Fruit fly (Drosophila melanogaster) whole organism, embryonic: ENCODE results near the gene loqs.

Experiments
- Ada2b ChIP-seq: fragments of 200-800 bp; sonication (Bioruptor generic); IDR thresholded peaks from 2 replicates; pipeline ENCODE4 v1.3.6; 2022; ENCODE audit warnings: missing biosample characterization, missing genetic modification characterization
- Atf3 ChIP-seq: fragments of 200-800 bp; sonication (Bioruptor generic); optimal IDR thresholded peaks from 3 replicates; lab custom pipeline; 2016; ENCODE audit warnings: missing biosample characterization, missing genetic modification characterization
- Bdp1 ChIP-seq: fragments of 200-800 bp; sonication (Bioruptor generic); optimal IDR thresholded peaks from 3 replicates; lab custom pipeline; 2016; ENCODE audit warnings: missing biosample characterization, missing genetic modification characterization
- CG10147 ChIP-seq: fragments of 200-800 bp; sonication (Bioruptor generic); optimal IDR thresholded peaks from 2 replicates; lab custom pipeline; 2019; ENCODE audit warnings: missing biosample characterization, mild to moderate bottlenecking, missing genetic modification characterization, moderate library complexity
- CG10267 ChIP-seq: fragments of 200-800 bp; sonication (Bioruptor generic); optimal IDR thresholded peaks from 2 replicates; lab custom pipeline; 2018; ENCODE audit warnings: missing biosample characterization, mild to moderate bottlenecking, missing genetic modification characterization, moderate library complexity
- CG10366 ChIP-seq: fragments of 200-800 bp; sonication (Bioruptor generic); IDR thresholded peaks from 2 replicates; pipeline ENCODE4 v1.3.6; 2022; ENCODE audit warnings: missing biosample characterization, missing genetic modification characterization
- CG12236 ChIP-seq: fragments of 200-800 bp; sonication (Bioruptor generic); optimal IDR thresholded peaks from 2 replicates; lab custom pipeline; 2016; ENCODE audit warnings: missing biosample characterization, missing genetic modification characterization
- CG13296 ChIP-seq: fragments of 200-800 bp; sonication (Bioruptor generic); optimal IDR thresholded peaks from 3 replicates; lab custom pipeline; 2018; ENCODE audit warnings: missing biosample characterization, mild to moderate bottlenecking, missing genetic modification characterization
- CG14014 ChIP-seq: fragments of 200-800 bp; sonication (Bioruptor generic); IDR thresholded peaks from 2 replicates; pipeline ENCODE4 v1.3.6; 2022; ENCODE audit warnings: missing biosample characterization, missing genetic modification characterization
- CG14667 ChIP-seq: fragments of 200-800 bp; sonication (Bioruptor generic); IDR thresholded peaks from 2 replicates; pipeline ENCODE4 v1.3.6; 2022; ENCODE audit warnings: missing biosample characterization, missing genetic modification characterization
- CG15011 ChIP-seq: fragments of 200-800 bp; sonication (Bioruptor generic); optimal IDR thresholded peaks from 3 replicates; lab custom pipeline; 2018; ENCODE audit warnings: missing biosample characterization, mild to moderate bottlenecking, missing genetic modification characterization
- CG15514 ChIP-seq: fragments of 200-800 bp; sonication (Bioruptor generic); optimal IDR thresholded peaks from 3 replicates; lab custom pipeline; 2017; ENCODE audit warnings: missing biosample characterization, missing genetic modification characterization, mild to moderate bottlenecking, moderate library complexity, missing genetic modification reagents
- CG2199 ChIP-seq: fragments of 200-800 bp; sonication (Bioruptor generic); IDR thresholded peaks from 3 replicates; pipeline ENCODE4 v1.3.6; 2022; ENCODE audit warnings: missing biosample characterization, missing genetic modification characterization
- CG4282 ChIP-seq: fragments of 200-800 bp; sonication (Bioruptor generic); optimal IDR thresholded peaks from 2 replicates; lab custom pipeline; 2016; ENCODE audit warnings: missing biosample characterization, missing genetic modification characterization
- CG4707 ChIP-seq: fragments of 200-800 bp; sonication (Bioruptor generic); optimal IDR thresholded peaks from 2 replicates; lab custom pipeline; 2018; ENCODE audit warnings: missing biosample characterization, mild to moderate bottlenecking, missing genetic modification characterization, moderate library complexity
- CG6689 ChIP-seq: fragments of 200-800 bp; sonication (Bioruptor generic); IDR thresholded peaks from 2 replicates; pipeline ENCODE4 v1.3.6; 2022; ENCODE audit warnings: missing biosample characterization, missing genetic modification characterization
- CG7745 ChIP-seq: fragments of 200-800 bp; sonication (Bioruptor generic); optimal IDR thresholded peaks from 2 replicates; lab custom pipeline; 2018; ENCODE audit warnings: missing biosample characterization, mild to moderate bottlenecking, missing genetic modification characterization, moderate library complexity
- CG7928 ChIP-seq: fragments of 200-800 bp; sonication (Bioruptor generic); optimal IDR thresholded peaks from 2 replicates; lab custom pipeline; 2017; ENCODE audit warnings: missing biosample characterization, mild to moderate bottlenecking, missing genetic modification characterization
- CG7987 ChIP-seq: fragments of 200-800 bp; sonication (Bioruptor generic); optimal IDR thresholded peaks from 2 replicates; lab custom pipeline; 2018; ENCODE audit warnings: missing biosample characterization, mild to moderate bottlenecking, missing genetic modification characterization, moderate library complexity
- CG8359 ChIP-seq: fragments of 200-800 bp; sonication (Bioruptor generic); optimal IDR thresholded peaks from 2 replicates; lab custom pipeline; 2017; ENCODE audit warnings: missing biosample characterization, mild to moderate bottlenecking, missing genetic modification characterization, borderline replicate concordance
- Chrac-16 ChIP-seq: fragments of 200-800 bp; sonication (Bioruptor generic); optimal IDR thresholded peaks from 3 replicates; lab custom pipeline; 2016; ENCODE audit warnings: missing biosample characterization, missing genetic modification characterization
- CoRest ChIP-seq: fragments of 200-800 bp; sonication (Bioruptor generic); optimal IDR thresholded peaks from 3 replicates; lab custom pipeline; 2018; ENCODE audit warnings: missing biosample characterization, mild to moderate bottlenecking, missing genetic modification characterization, moderate library complexity
- D ChIP-seq, 2 experiments: fragments of 200-800 bp in 1 of 2; fragments of >200 bp in 1 of 2; sonication (Bioruptor generic) in 1 of 2; optimal IDR thresholded peaks; 2 replicates in 1 of 2; 3 replicates in 1 of 2; lab custom pipeline; 2017; ENCODE audit warnings: mild to moderate bottlenecking in 1 of 2, missing biosample characterization in 1 of 2, missing genetic modification characterization in 1 of 2, missing genetic modification reagents in 1 of 2
- Dad ChIP-seq: fragments of 200-800 bp; sonication (Bioruptor generic); optimal IDR thresholded peaks from 3 replicates; lab custom pipeline; 2016; ENCODE audit warnings: missing biosample characterization, missing genetic modification characterization
- Doc3 ChIP-seq: fragments of 200-800 bp; sonication (Bioruptor generic); IDR thresholded peaks from 3 replicates; pipeline ENCODE4 v1.3.6; 2022; ENCODE audit warnings: missing biosample characterization, missing genetic modification characterization; ENCODE audit not compliant: partially characterized antibody
- ERR ChIP-seq: fragments of 200-800 bp; sonication (Bioruptor generic); optimal IDR thresholded peaks from 2 replicates; lab custom pipeline; 2016; ENCODE audit warnings: missing biosample characterization, missing genetic modification characterization
- Elba2 ChIP-seq: fragments of 200-800 bp; sonication (Bioruptor generic); optimal IDR thresholded peaks from 3 replicates; lab custom pipeline; 2016; ENCODE audit warnings: missing biosample characterization, missing genetic modification characterization
- Ets65A ChIP-seq: fragments of 200-800 bp; sonication (Bioruptor generic); peaks from one replicate; lab custom pipeline; 2016; ENCODE audit warnings: missing biosample characterization, missing genetic modification characterization
- H2.0 ChIP-seq: fragments of 200-800 bp; sonication (Bioruptor generic); IDR thresholded peaks from 2 replicates; pipeline ENCODE4 v1.3.6; 2022; ENCODE audit warnings: missing biosample characterization, missing genetic modification characterization
- Hmx ChIP-seq: fragments of 200-800 bp; sonication (Bioruptor generic); optimal IDR thresholded peaks from 2 replicates; lab custom pipeline; 2016; ENCODE audit warnings: missing biosample characterization, missing genetic modification characterization
- Lhr ChIP-seq: fragments of 200-800 bp; sonication (Bioruptor generic); optimal IDR thresholded peaks from 3 replicates; lab custom pipeline; 2017; ENCODE audit warnings: mild to moderate bottlenecking, missing biosample characterization, missing genetic modification reagents, missing genetic modification characterization
- Lim3 ChIP-seq: fragments of 200-800 bp; sonication (Bioruptor generic); IDR thresholded peaks from 2 replicates; pipeline ENCODE4 v1.3.6; 2022; ENCODE audit warnings: missing biosample characterization, missing genetic modification characterization
- MESR4 ChIP-seq: fragments of 200-800 bp; sonication (Bioruptor generic); optimal IDR thresholded peaks from 2 replicates; lab custom pipeline; 2018; ENCODE audit warnings: missing biosample characterization, mild to moderate bottlenecking, missing genetic modification characterization, moderate library complexity
- NC2α ChIP-seq: fragments of 200-800 bp; sonication (Bioruptor generic); optimal IDR thresholded peaks from 2 replicates; lab custom pipeline; 2016; ENCODE audit warnings: missing biosample characterization, missing genetic modification characterization
- Pdp1 ChIP-seq, 2 experiments: fragments of 200-800 bp; sonication (Bioruptor generic); optimal IDR thresholded peaks; 3 replicates each; lab custom pipeline; 2016; ENCODE audit warnings: missing biosample characterization in 2 of 2, missing genetic modification characterization in 2 of 2, mild to moderate bottlenecking in 1 of 2, moderate library complexity in 1 of 2
- Spps ChIP-seq: fragments of 200-800 bp; sonication (Bioruptor generic); optimal IDR thresholded peaks from 2 replicates; lab custom pipeline; 2018; ENCODE audit warnings: missing biosample characterization, mild to moderate bottlenecking, missing genetic modification characterization
- Taf1 ChIP-seq: fragments of 200-800 bp; sonication (Bioruptor generic); IDR thresholded peaks from 2 replicates; pipeline ENCODE4 v1.3.6; 2022; ENCODE audit warnings: missing biosample characterization, missing genetic modification characterization
- Usf ChIP-seq: fragments of 200-800 bp; sonication (Bioruptor generic); optimal IDR thresholded peaks from 2 replicates; lab custom pipeline; 2017; ENCODE audit warnings: missing genotype, missing biosample characterization, missing genetic modification characterization
- Xbp1 ChIP-seq: fragments of 200-800 bp; sonication (Bioruptor generic); optimal IDR thresholded peaks from 3 replicates; lab custom pipeline; 2016; ENCODE audit warnings: missing biosample characterization, mild to moderate bottlenecking, missing genetic modification characterization
- dati ChIP-seq: fragments of 200-800 bp; sonication (Bioruptor generic); IDR thresholded peaks from 2 replicates; pipeline ENCODE4 v1.3.6; 2022; ENCODE audit warnings: missing biosample characterization, missing genetic modification characterization
- eyg ChIP-seq: fragments of 200-800 bp; sonication (Bioruptor generic); optimal IDR thresholded peaks from 3 replicates; lab custom pipeline; 2016; ENCODE audit warnings: missing biosample characterization, missing genetic modification characterization
- gsb ChIP-seq: fragments of 200-800 bp; sonication (Bioruptor generic); IDR thresholded peaks from 2 replicates; pipeline ENCODE4 v1.3.6; 2022; ENCODE audit warnings: missing biosample characterization, missing genetic modification characterization
- hth ChIP-seq: fragments of >200 bp; optimal IDR thresholded peaks from 2 replicates; lab custom pipeline; 2017; ENCODE audit warnings: inconsistent platforms
- lmd ChIP-seq: fragments of 200-800 bp; sonication (Bioruptor generic); IDR thresholded peaks from 2 replicates; pipeline ENCODE4 v1.3.6; 2022; ENCODE audit warnings: missing biosample characterization, missing genetic modification characterization
- nom ChIP-seq: fragments of 200-800 bp; sonication (Bioruptor generic); optimal IDR thresholded peaks from 2 replicates; lab custom pipeline; 2017; ENCODE audit warnings: missing biosample characterization, missing genetic modification characterization, mild to moderate bottlenecking, moderate library complexity, missing genetic modification reagents
- ranshi ChIP-seq: fragments of 200-800 bp; sonication (Bioruptor generic); IDR thresholded peaks from 2 replicates; pipeline ENCODE4 v1.3.6; 2022; ENCODE audit warnings: missing biosample characterization, missing genetic modification characterization
- sima ChIP-seq: fragments of 200-800 bp; sonication (Bioruptor generic); optimal IDR thresholded peaks from 2 replicates; lab custom pipeline; 2016; ENCODE audit warnings: missing biosample characterization, missing genetic modification characterization
- sr ChIP-seq: fragments of 200-800 bp; sonication (Bioruptor generic); IDR thresholded peaks from 3 replicates; pipeline ENCODE4 v1.3.6; 2022; ENCODE audit warnings: missing biosample characterization, missing genetic modification characterization
- tap ChIP-seq: fragments of 200-800 bp; optimal IDR thresholded peaks from 3 replicates; lab custom pipeline; 2019; ENCODE audit warnings: missing biosample characterization, mild to moderate bottlenecking, missing genetic modification characterization, moderate library complexity
- unpg ChIP-seq: fragments of 200-800 bp; sonication (Bioruptor generic); optimal IDR thresholded peaks from 3 replicates; lab custom pipeline; 2018; ENCODE audit warnings: missing biosample characterization, mild to moderate bottlenecking, missing genetic modification characterization, moderate library complexity
- usp ChIP-seq: fragments of >200 bp; optimal IDR thresholded peaks from 2 replicates; lab custom pipeline; 2017; ENCODE audit warnings: missing biosample characterization, missing genetic modification characterization

loqs gene

dm6 chr2L:13387255-13387654, 4.8 kb downstream of the loqs start, which contains the start of the genes Ing5 and CG7099 (continued):
- TF ChIP-seq CG7928 (GFP tag; lab: Kevin White, UChicago) (peak; percentile 77), Atf3 (GFP tag; lab: Kevin White, UChicago) (peak; percentile 90), CG6689 (GFP tag; lab: Robert Waterston, UW) (peak; percentile 96), unpg (peak; percentile 97), ERR (peak; percentile 78), Lim3 (GFP tag; lab: Robert Waterston, UW) (peak; percentile 88), tap (tag; lab: Kevin White, UChicago) (peak; percentile 93), lmd (GFP tag; lab: Robert Waterston, UW) (peak; percentile 96), Ada2b (GFP tag; lab: Robert Waterston, UW) (peak; percentile 98), MESR4 (peak; percentile 53), sr (GFP tag; lab: Robert Waterston, UW) (peak; percentile 76; the same call in 2 of the 3 replicates), CG10366 (GFP tag; lab: Robert Waterston, UW) (peak; percentile 97), CoRest (peak; percentile 98), D (optimal IDR thresholded peaks at IDR 0.05; lab: Kevin White, UChicago) (no peak), D (GFP tag; optimal IDR thresholded peaks at IDR 0.05; lab: Kevin White, UChicago) (peak; percentile 91), usp (no peak), CG4282 (peak; percentile 91), dati (GFP tag; lab: Robert Waterston, UW) (peak; percentile 88), CG14667 (GFP tag; lab: Robert Waterston, UW) (peak; percentile 95), Usf (GFP tag; lab: Kevin White, UChicago) (peak; percentile 93), Dad (peak; percentile 93), Pdp1 (GFP tag; optimal IDR thresholded peaks at IDR 0.05; lab: Kevin White, UChicago) (peak; percentile 92 to 94), H2.0 (GFP tag; lab: Robert Waterston, UW) (peak; percentile 96), CG15011 (GFP tag; lab: Kevin White, UChicago) (peak; percentile 85), Chrac-16 (GFP tag; lab: Kevin White, UChicago) (peak; percentile 97), CG2199 (GFP tag; lab: Robert Waterston, UW) (peak; percentile 94), Taf1 (peak; percentile 94), hth (lab: Kevin White, UChicago) (no peak), eyg (peak; percentile 68), CG7745 (tag; lab: Kevin White, UChicago) (peak; percentile 54), NC2α (GFP tag; lab: Kevin White, UChicago) (peak; percentile 70), Hmx (GFP tag; lab: Kevin White, UChicago) (peak; percentile 88), Spps (peak; percentile 92), CG7987 (GFP tag; lab: Kevin White, UChicago) (peak; percentile 89), Ets65A (GFP tag; lab: Kevin White, UChicago) (peak; percentile 98), CG15514 (GFP tag; lab: Kevin White, UChicago) (peak; percentile 92), gsb (GFP tag; lab: Robert Waterston, UW) (peak; percentile 89), Xbp1 (GFP tag; lab: Kevin White, UChicago) (peak; percentile 99), CG12236 (GFP tag; lab: Kevin White, UChicago) (peak; percentile 73), CG10267 (tag; lab: Kevin White, UChicago) (peak; percentile 91), Lhr (GFP tag; lab: Kevin White, UChicago) (peak; percentile 88), CG4707 (GFP tag; lab: Kevin White, UChicago) (peak; percentile 82), Doc3 (0 out of 3 replicates have a peak, but pooled peaks have one; percentile 49), sima (GFP tag; lab: Kevin White, UChicago) (peak; percentile 61), ranshi (GFP tag; lab: Robert Waterston, UW) (peak; percentile 97), Elba2 (GFP tag; lab: Kevin White, UChicago) (peak; percentile 79), nom (peak; percentile 82), Bdp1 (GFP tag; lab: Kevin White, UChicago) (peak; percentile 93), CG10147 (peak; percentile 93), CG8359 (GFP tag; lab: Kevin White, UChicago) (peak; percentile 73), CG13296 (GFP tag; lab: Kevin White, UChicago) (peak; percentile 94), CG14014 (GFP tag; lab: Robert Waterston, UW) (peak; percentile 97)
